Worm (Caenorhabditis elegans): ENCODE data around the gene cyb-2.1.

Gene cyb-2.1

ce11 chrIV:10971636-10972199 lies 14.1 kb upstream of the cyb-2.1 start:
- TF ChIP-seq zfh-2 (GFP tag; conservative IDR thresholded peaks at IDR 0.05) (no peak), ztf-6 (GFP tag; IDR thresholded peaks at IDR 0.05) (0 out of 2 replicates have a peak, but pooled peaks have one; percentile 40), cebp-1 (GFP tag; IDR thresholded peaks at IDR 0.05) (no peak), cebp-1 (tag; optimal IDR thresholded peaks at IDR 0.05) (peak; percentile 29), nhr-90 (tag; optimal IDR thresholded peaks at IDR 0.05) (no peak), ceh-40 (GFP tag; IDR thresholded peaks at IDR 0.05) (no peak), nhr-27 (tag; optimal IDR thresholded peaks at IDR 0.05) (no peak), nhr-80 (tag; optimal IDR thresholded peaks at IDR 0.05) (peak; percentile 27), snpc-1.1 (tag; optimal IDR thresholded peaks at IDR 0.05; ENCODE audit: insufficient read depth) (no peak), C06A6.2 (GFP tag; conservative IDR thresholded peaks at IDR 0.05) (no peak), repo-1 (tag; optimal IDR thresholded peaks at IDR 0.05) (no peak), attf-3 (GFP tag; conservative IDR thresholded peaks at IDR 0.05) (no peak), zim-3 (tag; optimal IDR thresholded peaks at IDR 0.05) (no peak), ztf-25 (GFP tag; IDR thresholded peaks at IDR 0.05) (no peak), dox-1 (GFP tag; IDR thresholded peaks at IDR 0.05) (no peak), pha-4 (tag; optimal IDR thresholded peaks at IDR 0.05) (peak; percentile 56), snpc-1.3 (tag; optimal IDR thresholded peaks at IDR 0.05; ENCODE audit: insufficient read depth) (no peak)

- TF ChIP-seq ceh-100 (GFP tag; IDR thresholded peaks at IDR 0.05) (no peak), ekl-4 (GFP tag; IDR thresholded peaks at IDR 0.05) (0 out of 2 replicates have a peak, but pooled peaks have one; percentile 7), let-526 (GFP tag; IDR thresholded peaks at IDR 0.05) (no peak), ztf-6 (GFP tag; IDR thresholded peaks at IDR 0.05) (no peak), Y56A3A.18 (GFP tag; IDR thresholded peaks at IDR 0.05) (no peak), ceh-40 (GFP tag; IDR thresholded peaks at IDR 0.05) (no peak), unc-62 (GFP tag; optimal IDR thresholded peaks at IDR 0.05) (no peak), egl-44 (GFP tag; IDR thresholded peaks at IDR 0.05) (no peak), hrde-1 (tag; optimal IDR thresholded peaks at IDR 0.05; ENCODE audit: borderline replicate concordance) (no peak), B0019.2 (GFP tag; conservative IDR thresholded peaks at IDR 0.05) (no peak), nhr-80 (tag; optimal IDR thresholded peaks at IDR 0.05) (peak; percentile 44), nfya-1 (tag; optimal IDR thresholded peaks at IDR 0.05; ENCODE audit: borderline replicate concordance, insufficient read depth) (no peak), somi-1 (GFP tag; optimal IDR thresholded peaks at IDR 0.05) (peak; percentile 37), K11D2.4 (GFP tag; IDR thresholded peaks at IDR 0.05) (no peak), nfyb-1 (GFP tag; IDR thresholded peaks at IDR 0.05) (no peak), aptf-2 (GFP tag; conservative IDR thresholded peaks at IDR 0.05) (no peak), xnd-1 (tag; optimal IDR thresholded peaks at IDR 0.05) (no peak), lsy-27 (tag; optimal IDR thresholded peaks at IDR 0.05; ENCODE audit: borderline replicate concordance, insufficient read depth) (no peak), dox-1 (GFP tag; IDR thresholded peaks at IDR 0.05) (0 out of 2 replicates have a peak, but pooled peaks have one; percentile 28), lin-40 (tag; optimal IDR thresholded peaks at IDR 0.05) (peak; percentile 61), C06A6.2 (GFP tag; conservative IDR thresholded peaks at IDR 0.05) (peak; percentile 62; the same call in 1 of the 2 replicates), ztf-26 (tag; optimal IDR thresholded peaks at IDR 0.05) (peak; percentile 66), ztf-28 (GFP tag; IDR thresholded peaks at IDR 0.05) (no peak), snpc-3.4 (tag; optimal IDR thresholded peaks at IDR 0.05) (no peak), attf-5 (GFP tag; optimal IDR thresholded peaks at IDR 0.05) (no peak), lin-54 (GFP tag; optimal IDR thresholded peaks at IDR 0.05) (no peak), hmg-1.2 (GFP tag; IDR thresholded peaks at IDR 0.05) (peak; percentile 44; the same call in 1 of the 2 replicates), Y53G8AR.9 (GFP tag; conservative IDR thresholded peaks at IDR 0.05) (no peak), hsf-1 (GFP tag; IDR thresholded peaks at IDR 0.05) (no peak), cebp-1 (GFP tag; IDR thresholded peaks at IDR 0.05) (no peak), cebp-1 (tag; optimal IDR thresholded peaks at IDR 0.05) (peak; percentile 32), Y67H2A.10 (GFP tag; conservative IDR thresholded peaks at IDR 0.05) (no peak), nfya-2 (GFP tag; IDR thresholded peaks at IDR 0.05) (no peak)
Observed at ce11 chrIV:10975968-10976367, 9.8 kb upstream of the cyb-2.1 start.
